Worm (Caenorhabditis elegans): Measurements from ENCODE around the gene rfc-3.

rfc-3 gene

DNA sequence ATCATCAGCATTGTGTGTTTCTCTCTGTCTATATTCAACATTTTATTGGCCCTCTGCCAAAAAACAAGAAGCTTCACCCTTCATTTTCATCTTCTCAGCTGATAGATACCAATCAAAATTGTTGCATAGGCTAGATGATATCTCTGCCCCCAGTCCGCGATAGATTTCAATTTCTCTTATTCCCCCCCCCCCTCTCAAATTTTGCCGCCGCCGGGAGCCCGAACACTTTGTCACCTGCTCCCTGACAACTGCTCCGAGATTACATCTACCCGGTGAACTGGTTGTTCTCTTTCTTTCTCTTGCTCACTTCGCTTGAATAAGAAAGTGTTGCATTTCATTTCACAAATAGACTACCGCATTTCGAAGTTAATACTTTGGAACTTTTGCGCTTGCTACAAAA is 30.4 kb downstream of the rfc-3 start:
- no peak for TF ChIP-seq egl-27 (tag; optimal IDR thresholded peaks at IDR 0.05)

DNA sequence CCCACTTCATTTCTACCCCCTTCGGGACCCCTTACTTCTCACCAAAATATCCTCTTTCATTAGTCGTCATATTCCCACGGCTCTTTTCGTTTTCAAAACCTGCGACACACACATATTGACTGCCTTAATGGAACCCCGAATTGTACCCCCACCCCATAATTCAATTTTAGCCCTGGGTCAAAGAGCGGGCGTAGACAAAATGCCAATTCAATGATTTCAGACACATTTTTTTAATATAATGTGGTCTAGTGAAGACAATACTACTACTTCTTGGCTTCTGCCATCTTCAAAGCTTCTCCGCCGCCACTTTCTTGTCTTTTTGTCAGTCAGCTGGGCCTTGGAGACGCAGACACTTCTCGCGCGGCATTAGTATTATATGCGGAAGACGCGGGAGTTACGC is 32.2 kb downstream of the rfc-3 start:
- TF ChIP-seq nhr-237 (tag; optimal IDR thresholded peaks at IDR 0.05) = no peak
- TF ChIP-seq ama-1 (optimal IDR thresholded peaks at IDR 0.05) = no peak
- no peak for TF ChIP-seq skn-1 (tag; optimal IDR thresholded peaks at IDR 0.05)
- TF ChIP-seq nhr-25 (tag; optimal IDR thresholded peaks at IDR 0.05) = no peak
- no peak for TF ChIP-seq snpc-4 (tag; optimal IDR thresholded peaks at IDR 0.05)
- no peak for TF ChIP-seq nhr-23 (tag; optimal IDR thresholded peaks at IDR 0.05)
- no peak for TF ChIP-seq elt-1 (tag; optimal IDR thresholded peaks at IDR 0.05)
- no peak for TF ChIP-seq zag-1 (tag; optimal IDR thresholded peaks at IDR 0.05)
- TF ChIP-seq fkh-10 (GFP tag; optimal IDR thresholded peaks at IDR 0.05) = no peak
- no peak for TF ChIP-seq nhr-76 (tag; optimal IDR thresholded peaks at IDR 0.05)
- no peak for TF ChIP-seq eor-1 (tag; optimal IDR thresholded peaks at IDR 0.05)
- no peak for TF ChIP-seq nhr-77 (tag; optimal IDR thresholded peaks at IDR 0.05)
- TF ChIP-seq jun-1 (tag; optimal IDR thresholded peaks at IDR 0.05) = no peak
- no peak for TF ChIP-seq hmg-11 (tag; optimal IDR thresholded peaks at IDR 0.05)
- TF ChIP-seq ceh-9 (tag; optimal IDR thresholded peaks at IDR 0.05) = no peak
- TF ChIP-seq sea-2 (GFP tag; optimal IDR thresholded peaks at IDR 0.05) = no peak

DNA sequence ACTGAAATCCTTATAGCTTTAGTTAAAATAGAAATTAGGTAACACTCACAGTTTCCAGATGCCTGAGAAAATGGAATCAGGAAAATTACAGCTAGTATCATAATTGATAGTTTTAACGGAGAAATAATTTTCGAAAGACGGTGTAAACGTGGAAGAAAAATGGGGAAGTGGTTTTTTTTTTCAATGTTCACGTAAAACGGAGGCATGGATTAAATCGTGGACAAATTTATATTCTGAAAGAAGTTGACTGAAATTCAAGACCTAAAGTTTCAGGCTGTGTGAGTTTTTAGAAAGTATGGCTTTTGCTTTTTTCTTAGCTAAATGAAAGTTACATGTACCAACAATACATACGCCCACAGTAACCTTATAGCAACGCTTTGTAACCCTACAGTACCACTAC is 46.7 kb downstream of the rfc-3 start, which contains the start of gene spe-43:
TSS of gene spe-43 (minus strand) at position 101 of the 400 bp plus-strand sequence.
- TF ChIP-seq nhr-28 (tag; optimal IDR thresholded peaks at IDR 0.05) = no peak
- TF ChIP-seq ztf-11 (tag; optimal IDR thresholded peaks at IDR 0.05) = no peak
- no peak for TF ChIP-seq nhr-25 (tag; optimal IDR thresholded peaks at IDR 0.05)
- TF ChIP-seq pqm-1 (tag; optimal IDR thresholded peaks at IDR 0.05) = no peak
- no peak for TF ChIP-seq jun-1 (tag; optimal IDR thresholded peaks at IDR 0.05)
- TF ChIP-seq hmg-11 (tag; optimal IDR thresholded peaks at IDR 0.05) = no peak
- TF ChIP-seq aly-2 (tag; optimal IDR thresholded peaks at IDR 0.05) = no peak
- TF ChIP-seq elt-3 (tag; optimal IDR thresholded peaks at IDR 0.05) = no peak
- TF ChIP-seq zag-1 (tag; optimal IDR thresholded peaks at IDR 0.05) = no peak
- no peak for TF ChIP-seq nhr-76 (tag; optimal IDR thresholded peaks at IDR 0.05)
- no peak for TF ChIP-seq ama-1 (optimal IDR thresholded peaks at IDR 0.05)
- no peak for TF ChIP-seq nhr-237 (tag; optimal IDR thresholded peaks at IDR 0.05)

Data from whole organism, L3 larva.